Worm (Caenorhabditis elegans): ENCODE measurements around the gene B0035.21.
A peak's percentile ranks its signal among the peaks of the same experiment; 100 is the strongest.

The B0035.21 gene

DNA sequence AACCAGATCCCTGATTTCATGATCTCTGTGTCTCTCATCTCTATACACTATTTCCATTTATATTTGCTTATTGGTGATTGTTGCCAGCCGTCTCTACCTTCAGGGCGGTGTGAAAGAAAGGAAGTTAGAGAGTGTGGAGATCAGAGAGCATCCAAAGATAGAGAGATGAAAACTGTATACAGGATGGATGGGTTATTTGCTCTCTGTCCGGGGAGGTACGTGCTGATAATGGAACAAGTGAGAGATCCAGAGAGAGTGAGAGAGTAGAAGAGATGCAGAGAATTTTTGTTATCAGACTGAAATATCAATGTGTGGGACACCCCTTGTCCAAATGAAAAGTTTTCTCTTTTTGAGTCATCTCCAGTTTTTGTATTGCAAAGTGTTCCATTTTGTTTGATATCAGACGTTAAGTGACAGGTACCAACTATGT is 42.9 kb upstream of the B0035.21 start (continued):
- no peak for TF ChIP-seq F26F4.8 (GFP tag; conservative IDR thresholded peaks at IDR 0.05)
- no peak for TF ChIP-seq unc-39 (tag; optimal IDR thresholded peaks at IDR 0.05)
- TF ChIP-seq zip-11 (GFP tag; IDR thresholded peaks at IDR 0.05) = no peak
- TF ChIP-seq nhr-6 (tag; optimal IDR thresholded peaks at IDR 0.05) = peak; percentile 83
- no peak for TF ChIP-seq Y48G9A.11 (GFP tag; IDR thresholded peaks at IDR 0.05)
- peak in 1 of 2 experiments; percentile 27 for TF ChIP-seq unc-62 (GFP tag; optimal IDR thresholded peaks at IDR 0.05 in 1 of 2)
- TF ChIP-seq unc-62 (tag; optimal IDR thresholded peaks at IDR 0.05) = no peak
- TF ChIP-seq ceh-20 (GFP tag; IDR thresholded peaks at IDR 0.05) = no peak
- no peak for TF ChIP-seq lsy-2 (tag; optimal IDR thresholded peaks at IDR 0.05)
- TF ChIP-seq nhr-41 (GFP tag; IDR thresholded peaks at IDR 0.05) = 0 out of 2 replicates have a peak, but pooled peaks have one; percentile 23
- TF ChIP-seq sdz-12 (GFP tag; optimal IDR thresholded peaks at IDR 0.05) = no peak
- peak; percentile 25 for TF ChIP-seq jun-1 (tag; optimal IDR thresholded peaks at IDR 0.05)
- no peak for TF ChIP-seq skn-1 (tag; optimal IDR thresholded peaks at IDR 0.05)
- no peak for TF ChIP-seq F37D6.2 (tag; optimal IDR thresholded peaks at IDR 0.05)
- no peak for TF ChIP-seq lin-29 (GFP tag; IDR thresholded peaks at IDR 0.05)
- peak; percentile 28 for TF ChIP-seq F10B5.3 (tag; optimal IDR thresholded peaks at IDR 0.05)
- TF ChIP-seq madf-9 (GFP tag; conservative IDR thresholded peaks at IDR 0.05) = no peak
- no peak for TF ChIP-seq nhr-237 (tag; optimal IDR thresholded peaks at IDR 0.05)
- TF ChIP-seq pha-4 (GFP tag; IDR thresholded peaks at IDR 0.05) = peak; percentile 72
- peak; percentile 71 for TF ChIP-seq pha-4 (tag; optimal IDR thresholded peaks at IDR 0.05)
- TF ChIP-seq vab-7 (GFP tag; IDR thresholded peaks at IDR 0.05) = no peak
- TF ChIP-seq nhr-48 (tag; optimal IDR thresholded peaks at IDR 0.05) = peak; percentile 84
- TF ChIP-seq nhr-76 (tag; optimal IDR thresholded peaks at IDR 0.05) = no peak
- no peak for TF ChIP-seq ztf-11 (tag; optimal IDR thresholded peaks at IDR 0.05)
- no peak for TF ChIP-seq F44E2.7 (GFP tag; IDR thresholded peaks at IDR 0.05)

DNA sequence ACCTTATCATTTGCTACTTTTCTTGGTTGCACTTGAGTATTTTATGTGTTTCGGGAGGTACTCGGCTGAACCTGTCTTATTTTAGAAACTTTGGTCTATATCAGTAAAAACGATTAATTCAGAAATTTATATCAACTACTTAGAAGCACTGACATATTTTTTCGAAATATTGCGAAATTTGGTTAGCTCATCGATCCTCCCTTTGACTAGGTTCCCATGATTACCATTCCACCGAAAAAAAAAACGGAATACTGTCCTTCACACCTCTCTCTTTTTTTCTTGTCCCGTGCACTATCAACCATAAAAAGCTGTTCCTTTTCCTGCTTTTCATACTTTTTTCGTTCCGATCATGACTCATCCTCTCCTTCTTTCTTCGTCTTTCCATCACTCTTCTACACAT is 41.8 kb upstream of the B0035.21 start:
- TF ChIP-seq nhr-25 (tag; optimal IDR thresholded peaks at IDR 0.05; ENCODE audit: borderline replicate concordance, insufficient read depth) = no peak
- no peak for TF ChIP-seq lin-38 (GFP tag; IDR thresholded peaks at IDR 0.05)
- no peak for TF ChIP-seq tag-97 (GFP tag; IDR thresholded peaks at IDR 0.05)
- no peak for TF ChIP-seq nhr-111 (GFP tag; optimal IDR thresholded peaks at IDR 0.05)
- TF ChIP-seq nhr-77 (tag; optimal IDR thresholded peaks at IDR 0.05) = no peak
- no peak for TF ChIP-seq D1046.2 (GFP tag; IDR thresholded peaks at IDR 0.05)
- peak; percentile 47 for TF ChIP-seq dve-1 (tag; optimal IDR thresholded peaks at IDR 0.05; ENCODE audit: insufficient read depth)
- no peak for TF ChIP-seq lsy-2 (tag; optimal IDR thresholded peaks at IDR 0.05)
- no peak for TF ChIP-seq lin-13 (GFP tag; optimal IDR thresholded peaks at IDR 0.05)
- TF ChIP-seq zag-1 (tag; optimal IDR thresholded peaks at IDR 0.05) = no peak
- no peak for TF ChIP-seq ztf-11 (tag; optimal IDR thresholded peaks at IDR 0.05)
- no peak for TF ChIP-seq hmg-1.1 (GFP tag; IDR thresholded peaks at IDR 0.05)
- TF ChIP-seq dmd-6 (GFP tag; IDR thresholded peaks at IDR 0.05) = no peak
- no peak for TF ChIP-seq mxl-3 (GFP tag; optimal IDR thresholded peaks at IDR 0.05)
- peak in 1 of 2 experiments; percentile 54 for TF ChIP-seq unc-62 (GFP tag; optimal IDR thresholded peaks at IDR 0.05 in 1 of 2)
- TF ChIP-seq unc-62 (tag; optimal IDR thresholded peaks at IDR 0.05) = no peak

DNA sequence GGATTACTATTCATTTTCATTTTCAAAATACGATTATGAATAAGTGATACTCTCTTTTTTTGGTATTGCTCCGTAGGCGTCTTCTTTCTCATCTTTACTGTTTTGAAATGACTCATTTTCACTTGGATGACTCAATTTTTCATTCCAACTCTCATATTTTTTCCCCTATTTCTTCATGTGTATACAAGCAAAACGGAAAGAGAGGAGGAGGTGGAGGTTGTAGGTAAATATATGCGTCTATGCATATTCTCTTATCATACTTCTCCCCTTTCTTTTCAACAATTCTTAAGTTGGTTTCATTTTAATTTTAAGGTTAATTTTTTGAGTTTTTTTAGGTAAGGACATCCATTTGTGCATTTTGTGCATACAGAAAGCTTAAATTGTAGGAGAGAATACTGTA is 40.9 kb upstream of the B0035.21 start:
- TF ChIP-seq hif-1 (tag; optimal IDR thresholded peaks at IDR 0.05) (no peak), dve-1 (tag; optimal IDR thresholded peaks at IDR 0.05; ENCODE audit: insufficient read depth) (peak; percentile 49), daf-16 (GFP tag; optimal IDR thresholded peaks at IDR 0.05) (no peak), daf-16 (tag; optimal IDR thresholded peaks at IDR 0.05) (peak; percentile 59)
